Fruit fly (Drosophila melanogaster) whole organism, embryonic: ENCODE measurements around the gene Syt14.
A peak's percentile ranks its signal among the peaks of the same experiment; 100 is the strongest.

Experiments
- BEAF-32 ChIP-seq: fragments of 200-800 bp; sonication (Bioruptor generic); optimal IDR thresholded peaks from 3 replicates; lab custom pipeline; 2017; ENCODE audit warnings: missing biosample characterization, missing genetic modification characterization, mild to moderate bottlenecking, moderate library complexity, missing genetic modification reagents
- CG10147 ChIP-seq: fragments of 200-800 bp; sonication (Bioruptor generic); optimal IDR thresholded peaks from 2 replicates; lab custom pipeline; 2019; ENCODE audit warnings: missing biosample characterization, mild to moderate bottlenecking, missing genetic modification characterization, moderate library complexity
- CG10366 ChIP-seq: fragments of 200-800 bp; sonication (Bioruptor generic); IDR thresholded peaks from 2 replicates; pipeline ENCODE4 v1.3.6; 2022; ENCODE audit warnings: missing biosample characterization, missing genetic modification characterization
- CG11247 ChIP-seq: fragments of 200-800 bp; sonication (Bioruptor generic); IDR thresholded peaks from 2 replicates; pipeline ENCODE4 v1.3.6; 2022; ENCODE audit warnings: missing biosample characterization, missing genetic modification characterization
- CG1233 ChIP-seq: fragments of 200-800 bp; sonication (Bioruptor generic); optimal IDR thresholded peaks from 4 replicates; lab custom pipeline; 2018; ENCODE audit warnings: missing biosample characterization, mild to moderate bottlenecking, missing genetic modification characterization
- CG14014 ChIP-seq: fragments of 200-800 bp; sonication (Bioruptor generic); IDR thresholded peaks from 2 replicates; pipeline ENCODE4 v1.3.6; 2022; ENCODE audit warnings: missing biosample characterization, missing genetic modification characterization
- CG15269 ChIP-seq: fragments of 200-800 bp; sonication (Bioruptor generic); optimal IDR thresholded peaks from 2 replicates; lab custom pipeline; 2018; ENCODE audit warnings: missing biosample characterization, mild to moderate bottlenecking, missing genetic modification characterization, moderate library complexity
- CG17328 ChIP-seq: fragments of 200-800 bp; sonication (Bioruptor generic); IDR thresholded peaks from 2 replicates; pipeline ENCODE4 v1.3.6; 2022; ENCODE audit warnings: missing biosample characterization, missing genetic modification characterization
- CG17829 ChIP-seq: fragments of 200-800 bp; optimal IDR thresholded peaks from 2 replicates; lab custom pipeline; 2019; ENCODE audit warnings: missing biosample characterization, mild to moderate bottlenecking, missing genetic modification characterization, moderate library complexity
- CG18011 ChIP-seq: fragments of 200-800 bp; sonication (Bioruptor generic); optimal IDR thresholded peaks from 2 replicates; lab custom pipeline; 2017; ENCODE audit warnings: missing biosample characterization, missing genetic modification characterization, mild to moderate bottlenecking, moderate library complexity, missing genotype
- CG18262 ChIP-seq: fragments of 200-800 bp; optimal IDR thresholded peaks from 3 replicates; lab custom pipeline; 2019; ENCODE audit warnings: missing biosample characterization, mild to moderate bottlenecking, missing genetic modification characterization, moderate library complexity
- CG3281 ChIP-seq: fragments of 200-800 bp; sonication (Bioruptor generic); optimal IDR thresholded peaks from 3 replicates; lab custom pipeline; 2017; ENCODE audit warnings: missing biosample characterization, mild to moderate bottlenecking, missing genetic modification characterization
- CG34422 ChIP-seq: fragments of 200-800 bp; sonication (Bioruptor generic); IDR thresholded peaks from 3 replicates; pipeline ENCODE4 v1.3.6; 2022; ENCODE audit warnings: missing biosample characterization, missing genetic modification characterization
- CG3847 ChIP-seq: fragments of 200-800 bp; sonication (Bioruptor generic); IDR thresholded peaks from 2 replicates; pipeline ENCODE4 v1.3.6; 2022; ENCODE audit warnings: missing biosample characterization, missing genetic modification characterization
- CG43689 ChIP-seq: fragments of 200-800 bp; sonication (Bioruptor generic); IDR thresholded peaks from 2 replicates; pipeline ENCODE4 v1.3.6; 2022; ENCODE audit warnings: missing biosample characterization, missing genetic modification characterization
- CG4424 ChIP-seq: fragments of 200-800 bp; sonication (Bioruptor generic); optimal IDR thresholded peaks from 3 replicates; lab custom pipeline; 2016; ENCODE audit warnings: missing biosample characterization, missing genetic modification characterization
- CG5953 ChIP-seq: fragments of 200-800 bp; sonication (Bioruptor generic); IDR thresholded peaks from 2 replicates; pipeline ENCODE4 v1.3.6; 2022; ENCODE audit warnings: missing biosample characterization, missing genetic modification characterization
- CG6854 ChIP-seq: fragments of 200-800 bp; sonication (Bioruptor generic); optimal IDR thresholded peaks from 3 replicates; lab custom pipeline; 2017; ENCODE audit warnings: missing biosample characterization, mild to moderate bottlenecking, missing genetic modification characterization
- CG7839 ChIP-seq: fragments of 200-800 bp; sonication (Bioruptor generic); optimal IDR thresholded peaks from 3 replicates; lab custom pipeline; 2018; ENCODE audit warnings: missing biosample characterization, mild to moderate bottlenecking, missing genetic modification characterization, moderate library complexity
- CG9437 ChIP-seq: fragments of 200-800 bp; sonication (Bioruptor generic); optimal IDR thresholded peaks from 2 replicates; lab custom pipeline; 2018; ENCODE audit warnings: missing biosample characterization, mild to moderate bottlenecking, missing genetic modification characterization
- CG9609 ChIP-seq: fragments of 200-800 bp; sonication (Bioruptor generic); optimal IDR thresholded peaks from 3 replicates; lab custom pipeline; 2016; ENCODE audit warnings: missing biosample characterization, missing genetic modification characterization
- CTCF ChIP-seq: fragments of 200-800 bp; sonication (Bioruptor generic); optimal IDR thresholded peaks from 2 replicates; lab custom pipeline; 2017; ENCODE audit warnings: missing biosample characterization, mild to moderate bottlenecking, missing genetic modification characterization, moderate library complexity
- CoRest ChIP-seq: fragments of 200-800 bp; sonication (Bioruptor generic); optimal IDR thresholded peaks from 3 replicates; lab custom pipeline; 2018; ENCODE audit warnings: missing biosample characterization, mild to moderate bottlenecking, missing genetic modification characterization, moderate library complexity
- Doc3 ChIP-seq: fragments of 200-800 bp; sonication (Bioruptor generic); IDR thresholded peaks from 3 replicates; pipeline ENCODE4 v1.3.6; 2022; ENCODE audit warnings: missing biosample characterization, missing genetic modification characterization; ENCODE audit not compliant: partially characterized antibody
- Dref ChIP-seq: fragments of 200-800 bp; sonication (Bioruptor generic); IDR thresholded peaks from 2 replicates; pipeline ENCODE4 v1.3.6; 2022; ENCODE audit warnings: missing biosample characterization, missing genetic modification characterization
- HLH3B ChIP-seq: fragments of 200-800 bp; sonication (Bioruptor generic); IDR thresholded peaks from 2 replicates; pipeline ENCODE4 v1.3.6; 2022; ENCODE audit warnings: missing biosample characterization, missing genetic modification characterization
- Hr51 ChIP-seq, 2 experiments: fragments of 200-800 bp; sonication (Bioruptor generic); optimal IDR thresholded peaks; 2 replicates in 1 of 2; 3 replicates in 1 of 2; lab custom pipeline; 2016 to 2018; ENCODE audit warnings: missing biosample characterization in 2 of 2, missing genetic modification characterization in 2 of 2, mild to moderate bottlenecking in 1 of 2, moderate library complexity in 1 of 2
- Sox100B ChIP-seq: fragments of 200-800 bp; sonication (Bioruptor generic); optimal IDR thresholded peaks from 3 replicates; lab custom pipeline; 2018; ENCODE audit warnings: missing biosample characterization, mild to moderate bottlenecking, missing genetic modification characterization
- Ssrp ChIP-seq: fragments of 200-800 bp; sonication (Bioruptor generic); optimal IDR thresholded peaks from 2 replicates; lab custom pipeline; 2018; ENCODE audit warnings: missing biosample characterization, mild to moderate bottlenecking, missing genetic modification characterization, moderate library complexity
- Trl ChIP-seq, 3 experiments: fragments of >200 bp in 2 of 3; fragments of 200-800 bp in 1 of 3; sonication (Bioruptor generic) in 1 of 3; optimal IDR thresholded peaks; 2 replicates in 1 of 3; 3 replicates in 2 of 3; lab custom pipeline; 2016 to 2017; ENCODE audit warnings: missing biosample characterization in 1 of 3, missing genetic modification characterization in 1 of 3
- Xbp1 ChIP-seq: fragments of 200-800 bp; sonication (Bioruptor generic); optimal IDR thresholded peaks from 3 replicates; lab custom pipeline; 2016; ENCODE audit warnings: missing biosample characterization, mild to moderate bottlenecking, missing genetic modification characterization
- az2 ChIP-seq: fragments of 200-800 bp; sonication (Bioruptor generic); optimal IDR thresholded peaks from 3 replicates; lab custom pipeline; 2016; ENCODE audit warnings: missing biosample characterization, missing genetic modification characterization
- btn ChIP-seq: fragments of 200-800 bp; sonication (Bioruptor generic); optimal IDR thresholded peaks from 2 replicates; lab custom pipeline; 2016; ENCODE audit warnings: missing biosample characterization, missing genetic modification characterization
- caup ChIP-seq: fragments of 200-800 bp; sonication (Bioruptor generic); optimal IDR thresholded peaks from 3 replicates; lab custom pipeline; 2017; ENCODE audit warnings: missing biosample characterization, mild to moderate bottlenecking, missing genetic modification characterization, moderate library complexity; ENCODE audit not compliant: severe bottlenecking
- chinmo ChIP-seq: fragments of 200-800 bp; sonication (Bioruptor generic); IDR thresholded peaks from 4 replicates; pipeline ENCODE4 v1.3.6; 2022; ENCODE audit warnings: missing biosample characterization, missing genetic modification characterization; ENCODE audit not compliant: partially characterized antibody
- cwo ChIP-seq: fragments of 200-800 bp; sonication (Bioruptor generic); optimal IDR thresholded peaks from 3 replicates; lab custom pipeline; 2017; ENCODE audit warnings: missing biosample characterization, missing genetic modification characterization, mild to moderate bottlenecking, moderate library complexity, missing genetic modification reagents
- dm ChIP-seq: fragments of 200-800 bp; sonication (Bioruptor generic); optimal IDR thresholded peaks from 3 replicates; lab custom pipeline; 2016; ENCODE audit warnings: missing biosample characterization, missing genetic modification characterization
- ewg ChIP-seq: fragments of 200-800 bp; sonication (Bioruptor generic); optimal IDR thresholded peaks from 3 replicates; lab custom pipeline; 2017; ENCODE audit warnings: mild to moderate bottlenecking, missing biosample characterization, missing genetic modification reagents, missing genetic modification characterization
- fd3F ChIP-seq: fragments of 200-800 bp; sonication (Bioruptor generic); optimal IDR thresholded peaks from 2 replicates; lab custom pipeline; 2018; ENCODE audit warnings: missing biosample characterization, mild to moderate bottlenecking, missing genetic modification characterization, moderate library complexity
- ftz-f1 ChIP-seq: fragments of 200-800 bp; sonication (Bioruptor generic); optimal IDR thresholded peaks from 2 replicates; lab custom pipeline; 2016; ENCODE audit warnings: missing biosample characterization, missing genetic modification characterization
- gt ChIP-seq: fragments of 200-800 bp; sonication (Bioruptor generic); IDR thresholded peaks from 2 replicates; pipeline ENCODE4 v1.3.6; 2022; ENCODE audit warnings: missing biosample characterization, missing genetic modification characterization
- jumu ChIP-seq: fragments of 200-800 bp; sonication (Bioruptor generic); optimal IDR thresholded peaks from 3 replicates; lab custom pipeline; 2016; ENCODE audit warnings: missing biosample characterization, missing genetic modification characterization
- pnt ChIP-seq: fragments of 200-800 bp; sonication (Bioruptor generic); optimal IDR thresholded peaks from 3 replicates; lab custom pipeline; 2016; ENCODE audit warnings: missing biosample characterization, missing genetic modification characterization
- sens ChIP-seq: fragments of 200-800 bp; sonication (Bioruptor generic); peaks from one replicate; lab custom pipeline; 2016; ENCODE audit warnings: missing biosample characterization, missing genetic modification characterization
- sob ChIP-seq: fragments of 200-800 bp; sonication (Bioruptor generic); IDR thresholded peaks from 2 replicates; pipeline ENCODE4 v1.3.6; 2022; ENCODE audit warnings: missing biosample characterization, missing genetic modification characterization
- stc ChIP-seq: fragments of 200-800 bp; sonication (Bioruptor generic); IDR thresholded peaks from 2 replicates; pipeline ENCODE4 v1.3.6; 2022; ENCODE audit warnings: missing biosample characterization, missing genetic modification characterization
- tin ChIP-seq: fragments of 200-800 bp; sonication (Bioruptor generic); optimal IDR thresholded peaks from 3 replicates; lab custom pipeline; 2016; ENCODE audit warnings: missing biosample characterization, missing genetic modification characterization
- trem ChIP-seq: fragments of 200-800 bp; optimal IDR thresholded peaks from 3 replicates; lab custom pipeline; 2019; ENCODE audit warnings: missing biosample characterization, mild to moderate bottlenecking, missing genetic modification characterization, moderate library complexity
- twi ChIP-seq: fragments of 200-800 bp; optimal IDR thresholded peaks from 2 replicates; lab custom pipeline; 2019; ENCODE audit warnings: missing biosample characterization, mild to moderate bottlenecking, missing genetic modification characterization, moderate library complexity

Gene Syt14

DNA sequence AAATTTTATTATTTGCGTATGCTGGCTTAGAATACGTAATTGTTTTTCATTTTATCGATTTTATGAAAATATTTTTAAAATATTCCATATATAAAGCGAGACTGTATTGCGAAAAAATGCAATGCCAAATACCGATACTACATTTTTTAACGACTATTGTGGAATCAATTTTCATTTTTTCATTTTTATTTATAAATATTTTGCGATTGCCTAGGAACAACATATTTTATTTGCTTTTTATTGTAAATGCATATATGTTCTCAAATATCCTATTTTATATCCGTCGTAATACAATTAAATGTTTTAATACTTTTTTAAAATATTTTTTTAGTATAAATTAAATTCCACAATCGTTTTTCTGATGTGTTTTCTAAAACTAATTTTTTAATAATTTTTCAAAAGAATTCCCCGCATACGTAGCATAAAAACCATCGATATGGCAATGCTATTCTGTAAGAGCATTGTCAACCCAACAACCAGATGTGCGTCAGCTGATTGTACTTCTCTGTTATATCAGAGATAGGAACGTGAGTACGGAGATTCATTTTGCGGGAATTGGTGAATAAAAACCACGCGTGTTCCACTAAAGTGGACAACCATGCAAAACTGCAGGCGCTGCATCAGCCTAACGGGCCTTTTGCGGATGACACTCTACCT, 7.7 kb downstream of the Syt14 start, which contains the start of gene Suv3 (continued):
- TF ChIP-seq Xbp1 (GFP tag; lab: Kevin White, UChicago) (peak; percentile 6), Doc3 (GFP tag; lab: Robert Waterston, UW) (peak; percentile 25; the same call in 1 of the 3 replicates), CG9609 (no peak), CG5953 (no peak), ftz-f1 (GFP tag; lab: Kevin White, UChicago) (no peak), Trl (optimal IDR thresholded peaks at IDR 0.05; lab: Kevin White, UChicago) (no peak), Trl (GFP tag; optimal IDR thresholded peaks at IDR 0.05; lab: Kevin White, UChicago) (no peak), trem (tag; lab: Kevin White, UChicago) (peak; percentile 5), CG4424 (peak; percentile 5), CG11247 (GFP tag; lab: Robert Waterston, UW) (peak; percentile 32; the same call in 1 of the 2 replicates), twi (tag; lab: Kevin White, UChicago) (peak; percentile 64), CG14014 (GFP tag; lab: Robert Waterston, UW) (no peak), CG7839 (tag; lab: Kevin White, UChicago) (peak; percentile 56), BEAF-32 (peak; percentile 54), CTCF (GFP tag; lab: Kevin White, UChicago) (no peak), cwo (GFP tag; lab: Kevin White, UChicago) (no peak), pnt (no peak), CG3847 (GFP tag; lab: Robert Waterston, UW) (peak; percentile 42), CG43689 (GFP tag; lab: Robert Waterston, UW) (no peak), Dref (GFP tag; lab: Robert Waterston, UW) (peak; percentile 42; the same call in 1 of the 2 replicates), CG9437 (GFP tag; lab: Kevin White, UChicago) (peak; percentile 15), az2 (GFP tag; lab: Kevin White, UChicago) (peak; percentile 26), CG1233 (GFP tag; lab: Kevin White, UChicago) (peak; percentile 47), sob (0 out of 2 replicates have a peak, but pooled peaks have one; percentile 23), ewg (GFP tag; lab: Kevin White, UChicago) (no peak), CG3281 (peak; percentile 7), CG34422 (GFP tag; lab: Robert Waterston, UW) (peak; percentile 52; the same call in 1 of the 3 replicates), tin (peak; percentile 9), dm (GFP tag; lab: Kevin White, UChicago) (peak; percentile 44), CG6854 (GFP tag; lab: Kevin White, UChicago) (no peak), Sox100B (peak; percentile 52), CG18262 (tag; lab: Kevin White, UChicago) (peak; percentile 70), sens (GFP tag; lab: Kevin White, UChicago) (peak; percentile 12), jumu (GFP tag; lab: Kevin White, UChicago) (no peak), CG17328 (GFP tag; lab: Robert Waterston, UW) (peak; percentile 15; the same call in 1 of the 2 replicates), gt (GFP tag; lab: Robert Waterston, UW) (no peak), CG17829 (tag; lab: Kevin White, UChicago) (peak; percentile 38), chinmo (GFP tag; lab: Robert Waterston, UW) (0 out of 4 replicates have a peak, but pooled peaks have one; percentile 14), Ssrp (peak; percentile 59), stc (GFP tag; lab: Robert Waterston, UW) (0 out of 2 replicates have a peak, but pooled peaks have one; percentile 25), Hr51 (GFP tag; optimal IDR thresholded peaks at IDR 0.05; lab: Kevin White, UChicago) (peak in 1 of 2 experiments; percentile 58), CG10366 (GFP tag; lab: Robert Waterston, UW) (0 out of 2 replicates have a peak, but pooled peaks have one; percentile 27), caup (GFP tag; lab: Kevin White, UChicago) (peak; percentile 7), btn (GFP tag; lab: Kevin White, UChicago) (no peak), CG10147 (GFP tag; lab: Kevin White, UChicago) (no peak), CG15269 (tag; lab: Kevin White, UChicago) (peak; percentile 71), HLH3B (GFP tag; lab: Robert Waterston, UW) (peak; percentile 45; the same call in 1 of the 2 replicates), CG18011 (GFP tag; lab: Kevin White, UChicago) (no peak), fd3F (GFP tag; lab: Kevin White, UChicago) (peak; percentile 25), CoRest (tag; lab: Kevin White, UChicago) (peak; percentile 74)
